Fruit fly (Drosophila melanogaster): ENCODE results near the gene CG17780.

CG17780 gene

DNA sequence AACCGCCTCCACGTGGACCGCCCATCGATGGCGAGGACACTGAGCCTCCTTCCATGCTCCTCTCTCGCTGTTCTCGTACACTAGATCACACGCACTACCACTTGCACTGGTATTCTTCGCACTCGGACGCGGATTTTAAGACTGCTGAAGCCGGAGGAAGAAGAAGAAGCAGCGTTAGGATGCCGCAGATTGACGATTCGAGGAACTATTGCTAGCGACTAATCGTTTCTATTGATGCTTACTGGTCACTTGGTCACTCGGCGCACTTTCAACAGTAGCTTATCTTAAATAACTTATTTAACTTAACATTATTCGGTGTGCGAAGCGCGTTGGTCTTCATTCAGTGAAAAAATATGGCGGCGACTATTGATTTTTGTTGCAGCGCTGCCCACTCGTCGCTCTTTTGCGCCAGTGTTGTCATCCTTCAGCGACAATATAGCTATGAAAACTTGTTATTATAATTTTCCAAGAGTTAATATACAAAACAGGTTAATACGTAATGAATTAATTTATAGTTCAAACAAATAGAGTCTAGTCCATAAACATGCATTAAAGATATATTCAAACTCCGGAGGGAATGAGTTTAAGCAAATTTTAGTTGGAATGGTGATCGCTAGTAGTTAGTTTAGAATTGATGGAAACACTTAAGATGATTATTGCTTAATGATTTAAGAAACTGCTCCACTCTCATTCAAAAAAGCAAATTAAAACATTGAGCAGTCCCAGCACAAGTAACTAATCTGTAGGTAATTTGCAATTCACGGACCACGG lies 36.2 kb downstream of the CG17780 start, which contains the start of the genes CG5746 and CG6454:
Gene CG5746 (minus strand): TSS at position 372 of the 771 bp plus-strand sequence.
Gene CG6454 (plus strand): TSS at position 763 of the 771 bp plus-strand sequence.
- TF ChIP-seq lz (GFP tag; optimal IDR thresholded peaks at IDR 0.05) (peak; percentile 75), topi (GFP tag; optimal IDR thresholded peaks at IDR 0.05) (no peak), CG31627 (GFP tag; optimal IDR thresholded peaks at IDR 0.05) (peak; percentile 79), Sox15 (GFP tag; optimal IDR thresholded peaks at IDR 0.05) (peak; percentile 47), CG11294 (GFP tag; IDR thresholded peaks at IDR 0.05) (peak; percentile 18; the same call in 1 of the 2 replicates), pdm3 (GFP tag; optimal IDR thresholded peaks at IDR 0.05) (no peak), cyc (GFP tag; optimal IDR thresholded peaks at IDR 0.05) (peak; percentile 61), esn (GFP tag; optimal IDR thresholded peaks at IDR 0.05) (peak; percentile 76), Gug (GFP tag; IDR thresholded peaks at IDR 0.05) (0 out of 2 replicates have a peak, but pooled peaks have one; percentile 9), CG11902 (GFP tag; optimal IDR thresholded peaks at IDR 0.05) (peak; percentile 44)

DNA sequence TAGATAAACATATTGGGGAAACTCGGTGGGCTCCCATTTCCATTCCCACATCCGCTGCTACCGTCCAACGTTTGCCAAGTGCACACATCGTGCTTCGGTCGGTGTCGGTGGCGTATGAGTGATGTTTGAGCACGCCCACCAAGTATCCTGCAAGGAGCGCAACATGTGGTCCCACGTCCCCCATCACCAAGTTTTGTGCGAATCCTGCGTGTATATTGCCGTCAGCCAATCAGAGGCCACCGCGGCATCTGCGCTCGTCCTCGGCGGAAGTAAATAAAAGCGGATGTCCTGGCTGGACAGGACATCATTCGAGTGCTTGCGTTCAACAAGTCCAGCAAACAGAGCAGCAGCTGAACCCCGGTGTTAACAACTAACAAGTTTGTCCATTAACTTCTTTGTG lies 43.6 kb downstream of the CG17780 start, which contains the start of gene Ms:
Gene Ms (plus strand): TSS at position 301 of the 400 bp plus-strand sequence.
- TF ChIP-seq svp (GFP tag) (no peak), Sox15 (GFP tag; optimal IDR thresholded peaks at IDR 0.05) (no peak), CG3919 (GFP tag; optimal IDR thresholded peaks at IDR 0.05) (no peak), CG11762 (GFP tag; optimal IDR thresholded peaks at IDR 0.05; ENCODE audit: insufficient read depth) (no peak), dsx (GFP tag; optimal IDR thresholded peaks at IDR 0.05; ENCODE audit: poor library complexity, severe bottlenecking) (no peak), CG11902 (GFP tag; optimal IDR thresholded peaks at IDR 0.05) (no peak), CG9139 (GFP tag; optimal IDR thresholded peaks at IDR 0.05) (no peak)

DNA sequence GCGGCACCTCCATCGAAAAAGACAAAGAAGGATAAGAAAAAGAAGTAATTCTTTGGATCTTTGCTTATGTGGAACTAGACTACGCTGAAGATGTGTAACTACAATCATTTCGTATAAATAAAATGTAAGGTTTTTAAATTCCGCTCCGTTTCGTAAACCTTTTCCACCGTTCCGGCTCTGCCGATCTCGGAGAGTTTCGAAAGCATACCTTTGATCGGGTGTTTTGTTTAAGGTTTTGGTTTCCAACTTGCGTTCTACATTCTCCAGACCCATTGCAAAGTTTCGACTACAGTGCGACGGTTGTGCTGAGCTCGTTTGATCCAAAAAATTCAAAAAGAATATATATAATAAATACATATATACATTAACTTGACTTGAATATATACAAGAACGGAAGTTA lies 48.2 kb downstream of the CG17780 start, which contains the start of gene CG6432:
Gene CG6432 (plus strand): TSS at position 301 of the 400 bp plus-strand sequence.
- TF ChIP-seq Ets96B (tag; optimal IDR thresholded peaks at IDR 0.05): no peak
- no peak for TF ChIP-seq net (GFP tag; optimal IDR thresholded peaks at IDR 0.05)
- no peak for TF ChIP-seq achi (GFP tag; optimal IDR thresholded peaks at IDR 0.05)
- no peak for TF ChIP-seq pdm3 (GFP tag; optimal IDR thresholded peaks at IDR 0.05)
- TF ChIP-seq Eip75B (GFP tag; optimal IDR thresholded peaks at IDR 0.05): no peak

DNA sequence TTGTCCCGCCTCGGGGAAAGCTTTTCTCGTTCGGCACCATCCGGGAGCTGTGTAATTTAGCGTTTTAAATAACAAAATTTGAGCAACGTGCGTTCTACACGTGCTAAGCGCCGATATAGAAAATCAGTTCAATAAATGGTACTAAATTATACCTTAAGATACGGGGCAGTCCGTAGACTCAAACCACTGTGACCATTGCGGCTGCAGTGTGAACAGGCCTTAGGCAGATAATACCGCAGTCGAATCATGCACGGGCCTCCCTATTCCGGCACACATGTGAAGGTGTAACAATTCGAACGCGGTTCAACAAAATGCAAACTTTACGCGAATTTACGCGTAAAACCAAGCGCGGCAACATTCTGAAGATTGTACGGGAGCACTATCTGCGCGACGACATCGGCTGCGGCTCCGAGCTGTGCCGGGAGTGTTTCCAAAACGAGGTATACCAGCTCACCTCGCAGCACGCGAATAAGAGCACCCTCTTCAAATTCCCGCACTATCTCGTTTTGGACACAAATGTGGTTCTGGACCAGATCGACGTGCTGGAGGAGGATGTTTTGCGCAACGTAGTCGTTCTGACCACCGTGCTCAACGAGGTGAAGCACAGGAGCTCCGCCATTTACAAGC lies 51.6 kb downstream of the CG17780 start, which contains the start of the genes Rrp5 and Dis3:
Gene Rrp5 (minus strand): TSS at position 135 of the 627 bp plus-strand sequence.
Gene Dis3 (plus strand): TSS at position 252 of the 627 bp plus-strand sequence.
- TF ChIP-seq Lpt (GFP tag; optimal IDR thresholded peaks at IDR 0.05) (no peak), ss (GFP tag; optimal IDR thresholded peaks at IDR 0.05) (no peak), CG1621 (tag; optimal IDR thresholded peaks at IDR 0.05) (peak; percentile 93), eg (GFP tag; IDR thresholded peaks at IDR 0.05) (0 out of 3 replicates have a peak, but pooled peaks have one; percentile 12), OdsH (GFP tag; optimal IDR thresholded peaks at IDR 0.05) (no peak), dsx (GFP tag; optimal IDR thresholded peaks at IDR 0.05; ENCODE audit: poor library complexity, severe bottlenecking) (no peak), Eip93F (GFP tag; optimal IDR thresholded peaks at IDR 0.05) (no peak)

Data from whole organism, prepupa.